Worm (Caenorhabditis elegans): ENCODE measurements around the gene clec-129.

clec-129 gene

ce11 chrII:3598721-3599120 lies 27.4 kb downstream of the clec-129 start, which contains the start of gene Y49F6A.11:
Gene Y49F6A.11, minus strand, starts transcription at chrII:3598821.
- TF ChIP-seq ham-2 (GFP tag; optimal IDR thresholded peaks at IDR 0.05): no peak
- TF ChIP-seq mep-1 (tag; optimal IDR thresholded peaks at IDR 0.05): no peak
- no peak for TF ChIP-seq bed-3 (GFP tag; optimal IDR thresholded peaks at IDR 0.05)

DNA sequence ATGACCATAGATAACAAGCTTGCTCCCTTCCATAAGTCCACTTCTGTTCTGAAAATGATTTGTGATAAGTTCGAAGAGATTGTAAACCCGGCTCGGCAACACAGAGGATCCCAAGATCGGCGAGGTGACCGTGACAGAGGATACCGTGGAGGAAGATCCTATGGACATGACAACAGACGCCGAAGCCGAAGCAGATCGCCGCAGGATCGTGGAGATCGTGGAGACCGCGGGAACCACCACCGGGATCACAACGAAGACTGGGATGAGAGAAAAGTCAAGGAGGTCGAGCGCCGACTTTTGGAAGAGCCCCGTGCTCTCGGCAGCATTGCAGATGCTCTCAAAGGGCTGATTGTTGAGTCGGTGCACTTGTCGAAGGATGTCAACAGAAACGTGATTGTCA lies 33.3 kb downstream of the clec-129 start:
- no peak for TF ChIP-seq hlh-1 (tag; optimal IDR thresholded peaks at IDR 0.05)
- TF ChIP-seq unc-62 (GFP tag; optimal IDR thresholded peaks at IDR 0.05): no peak
- TF ChIP-seq mep-1 (tag; optimal IDR thresholded peaks at IDR 0.05): no peak
- TF ChIP-seq ham-2 (GFP tag; optimal IDR thresholded peaks at IDR 0.05): no peak
- no peak for TF ChIP-seq nhr-76 (tag; optimal IDR thresholded peaks at IDR 0.05)
- no peak for TF ChIP-seq flh-1 (GFP tag; optimal IDR thresholded peaks at IDR 0.05)
- no peak for TF ChIP-seq pha-4 (tag; optimal IDR thresholded peaks at IDR 0.05)
- TF ChIP-seq mls-2 (tag; optimal IDR thresholded peaks at IDR 0.05): no peak
- TF ChIP-seq nhr-2 (tag; optimal IDR thresholded peaks at IDR 0.05): no peak
- no peak for TF ChIP-seq cnd-1 (tag; optimal IDR thresholded peaks at IDR 0.05)
- no peak for TF ChIP-seq lin-13 (tag; optimal IDR thresholded peaks at IDR 0.05)
- TF ChIP-seq bed-3 (GFP tag; optimal IDR thresholded peaks at IDR 0.05): no peak
- no peak for TF ChIP-seq nhr-237 (tag; optimal IDR thresholded peaks at IDR 0.05)
- TF ChIP-seq ceh-83 (GFP tag; optimal IDR thresholded peaks at IDR 0.05): no peak
- TF ChIP-seq blmp-1 (tag; optimal IDR thresholded peaks at IDR 0.05): no peak
- TF ChIP-seq sem-2 (GFP tag; optimal IDR thresholded peaks at IDR 0.05): no peak
- no peak for TF ChIP-seq zip-8 (tag; optimal IDR thresholded peaks at IDR 0.05)
- TF ChIP-seq tbx-8 (GFP tag; optimal IDR thresholded peaks at IDR 0.05): no peak

DNA sequence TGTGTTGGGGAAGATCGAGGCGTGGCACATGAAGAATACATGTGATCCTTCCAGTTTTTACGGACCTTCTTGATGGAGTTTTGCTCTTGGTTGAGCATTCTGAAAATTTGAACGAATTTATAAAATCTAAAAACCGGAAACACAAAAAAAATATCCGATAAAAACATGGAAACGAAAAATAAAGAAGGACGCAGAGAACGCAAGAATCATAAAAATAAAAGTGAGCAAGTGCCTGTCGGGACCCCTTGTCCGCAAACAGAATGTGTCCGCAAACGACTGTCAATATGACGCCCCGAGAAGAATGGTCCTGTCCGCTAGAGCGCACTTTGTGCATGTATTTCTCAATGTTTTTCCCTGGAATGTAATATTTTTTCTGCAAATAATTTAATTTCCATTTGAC lies 38.5 kb downstream of the clec-129 start, which contains the start of gene Y49F6A.5:
Gene Y49F6A.5 (minus strand): TSS at position 101 of the 400 bp plus-strand sequence.
- TF ChIP-seq bed-3 (GFP tag; optimal IDR thresholded peaks at IDR 0.05): no peak
- no peak for TF ChIP-seq nhr-76 (tag; optimal IDR thresholded peaks at IDR 0.05)
- TF ChIP-seq ces-1 (GFP tag; optimal IDR thresholded peaks at IDR 0.05): no peak
- TF ChIP-seq ceh-83 (GFP tag; optimal IDR thresholded peaks at IDR 0.05): no peak
- no peak for TF ChIP-seq sptf-1 (tag; optimal IDR thresholded peaks at IDR 0.05)
- TF ChIP-seq nhr-28 (tag; optimal IDR thresholded peaks at IDR 0.05): no peak
- no peak for TF ChIP-seq snpc-4 (tag; optimal IDR thresholded peaks at IDR 0.05)
- no peak for TF ChIP-seq elt-3 (tag; optimal IDR thresholded peaks at IDR 0.05)
- no peak for TF ChIP-seq pha-4 (tag; optimal IDR thresholded peaks at IDR 0.05)
- no peak for TF ChIP-seq ceh-39 (tag; optimal IDR thresholded peaks at IDR 0.05)
- TF ChIP-seq cnd-1 (tag; optimal IDR thresholded peaks at IDR 0.05): no peak
- no peak for TF ChIP-seq unc-62 (GFP tag; optimal IDR thresholded peaks at IDR 0.05)
- TF ChIP-seq M03D4.4 (tag; optimal IDR thresholded peaks at IDR 0.05): no peak
- no peak for TF ChIP-seq elt-1 (tag; optimal IDR thresholded peaks at IDR 0.05; ENCODE audit: borderline replicate concordance, insufficient read depth)
- no peak for TF ChIP-seq unc-39 (tag; optimal IDR thresholded peaks at IDR 0.05)
- no peak for TF ChIP-seq ceh-43 (GFP tag; optimal IDR thresholded peaks at IDR 0.05)
- no peak for TF ChIP-seq nhr-12 (tag; optimal IDR thresholded peaks at IDR 0.05)
- no peak for TF ChIP-seq mab-5 (tag; optimal IDR thresholded peaks at IDR 0.05)
- TF ChIP-seq ham-2 (GFP tag; optimal IDR thresholded peaks at IDR 0.05): no peak
- TF ChIP-seq flh-1 (GFP tag; optimal IDR thresholded peaks at IDR 0.05): no peak

- TF ChIP-seq sptf-1 (tag; optimal IDR thresholded peaks at IDR 0.05) (peak; percentile 31), zip-8 (tag; optimal IDR thresholded peaks at IDR 0.05) (no peak), unc-62 (GFP tag; optimal IDR thresholded peaks at IDR 0.05) (no peak)
These were observed 45.3 kb downstream of the clec-129 start for ce11 chrII:3616615-3617014.

DNA sequence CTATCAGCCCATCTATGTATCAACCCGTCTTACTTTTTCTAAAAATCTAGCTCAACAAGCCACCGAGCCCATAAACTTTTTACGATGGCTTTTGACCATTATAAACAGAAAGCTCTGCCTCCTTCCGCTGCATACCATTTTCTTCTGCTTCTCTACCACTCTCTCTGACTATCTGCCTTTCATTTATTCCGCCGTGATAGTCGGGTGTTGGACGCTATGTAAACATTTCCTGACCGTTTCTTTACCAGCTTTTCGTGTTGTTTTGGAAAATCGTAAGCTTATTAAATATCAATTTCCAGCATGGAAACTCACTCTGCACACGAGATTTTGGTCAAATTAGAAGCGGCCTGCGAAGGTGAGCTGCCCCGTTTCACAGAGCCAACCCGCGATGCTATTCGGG lies 46.2 kb downstream of the clec-129 start, which contains the start of gene F40E12.1:
Gene F40E12.1 (plus strand): TSS at position 301 of the 400 bp plus-strand sequence.
- no peak for TF ChIP-seq mab-5 (tag; optimal IDR thresholded peaks at IDR 0.05)
- no peak for TF ChIP-seq lin-32 (GFP tag; optimal IDR thresholded peaks at IDR 0.05)
- no peak for TF ChIP-seq nhr-76 (tag; optimal IDR thresholded peaks at IDR 0.05)
- no peak for TF ChIP-seq ceh-39 (tag; optimal IDR thresholded peaks at IDR 0.05)
- no peak for TF ChIP-seq nhr-237 (tag; optimal IDR thresholded peaks at IDR 0.05)
- no peak for TF ChIP-seq sem-2 (GFP tag; optimal IDR thresholded peaks at IDR 0.05)
- no peak for TF ChIP-seq ceh-83 (GFP tag; optimal IDR thresholded peaks at IDR 0.05)
- no peak for TF ChIP-seq M03D4.4 (tag; optimal IDR thresholded peaks at IDR 0.05)
- no peak for TF ChIP-seq snpc-4 (tag; optimal IDR thresholded peaks at IDR 0.05)

All from whole organism, mixed stage, embryonic.